Worm (Caenorhabditis elegans): ENCODE results near the gene bath-45.

ce11 chrII:13142372-13142771 is 19.6 kb downstream of the bath-45 start:
- no peak for TF ChIP-seq sea-1 (GFP tag; conservative IDR thresholded peaks at IDR 0.05)
- TF ChIP-seq ama-1 (optimal IDR thresholded peaks at IDR 0.05) = no peak
- no peak for TF ChIP-seq flt-1 (GFP tag; IDR thresholded peaks at IDR 0.05)
- TF ChIP-seq tbx-11 (GFP tag; IDR thresholded peaks at IDR 0.05) = no peak
- no peak for TF ChIP-seq F13C5.2 (tag; optimal IDR thresholded peaks at IDR 0.05)
